Worm (Caenorhabditis elegans): ENCODE results near the gene srh-122.

The srh-122 gene

ce11 chrV:15354648-15355047, 23.2 kb downstream of the srh-122 start, which contains the start of gene C29F3.7 (continued):
- no peak for TF ChIP-seq ceh-100 (GFP tag; IDR thresholded peaks at IDR 0.05)
- TF ChIP-seq snpc-1.1 (tag; optimal IDR thresholded peaks at IDR 0.05; ENCODE audit: insufficient read depth): no peak
- no peak for TF ChIP-seq ama-1 (optimal IDR thresholded peaks at IDR 0.05)
- no peak for TF ChIP-seq ama-1 (GFP tag; optimal IDR thresholded peaks at IDR 0.05)
- TF ChIP-seq egl-18 (GFP tag; IDR thresholded peaks at IDR 0.05): no peak
- TF ChIP-seq ceh-27 (GFP tag; optimal IDR thresholded peaks at IDR 0.05): no peak
- no peak for TF ChIP-seq egl-44 (GFP tag; IDR thresholded peaks at IDR 0.05)
- no peak for TF ChIP-seq pbrm-1 (GFP tag; IDR thresholded peaks at IDR 0.05)

- no peak for TF ChIP-seq zfh-2 (GFP tag; conservative IDR thresholded peaks at IDR 0.05)
- no peak for TF ChIP-seq die-1 (tag; optimal IDR thresholded peaks at IDR 0.05)
- TF ChIP-seq lin-26 (GFP tag; IDR thresholded peaks at IDR 0.05): no peak
- TF ChIP-seq tlf-1 (GFP tag; optimal IDR thresholded peaks at IDR 0.05): no peak
Measured at ce11 chrV:15352376-15352775, 25.4 kb downstream of the srh-122 start, which contains the start of gene srx-58. TSS of gene srx-58 (plus strand) at chrV:15352676.

DNA sequence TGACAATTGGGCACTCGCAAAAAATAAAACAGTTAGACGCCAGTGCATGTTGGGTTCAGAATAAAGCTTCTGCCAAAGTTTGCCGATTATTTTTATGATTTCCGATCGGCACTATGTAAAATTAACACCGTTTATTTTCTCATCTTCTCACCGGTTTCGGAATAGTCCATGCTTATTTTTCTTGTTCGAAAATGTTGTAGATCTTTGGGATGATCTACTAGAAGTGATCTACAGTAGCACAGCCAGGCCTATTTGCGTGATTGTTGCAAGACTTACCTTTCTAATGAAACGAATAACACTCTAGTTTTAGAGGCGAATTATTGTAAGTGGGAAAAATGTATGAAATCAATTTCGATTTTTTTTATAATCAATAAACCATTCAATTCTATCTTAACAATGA, 27.2 kb downstream of the srh-122 start, which contains the start of gene clec-231:
TSS of gene clec-231 (minus strand) at position 101 of the 400 bp plus-strand sequence.
- no peak for TF ChIP-seq die-1 (tag; optimal IDR thresholded peaks at IDR 0.05)
- TF ChIP-seq attf-5 (GFP tag; optimal IDR thresholded peaks at IDR 0.05): no peak

- TF ChIP-seq lin-54 (GFP tag; optimal IDR thresholded peaks at IDR 0.05) (no peak), madf-8 (GFP tag; conservative IDR thresholded peaks at IDR 0.05) (no peak), Y95B8A.8 (GFP tag; IDR thresholded peaks at IDR 0.05) (no peak), xnd-1 (tag; optimal IDR thresholded peaks at IDR 0.05) (no peak), sea-2 (GFP tag; IDR thresholded peaks at IDR 0.05) (no peak), efl-1 (GFP tag; optimal IDR thresholded peaks at IDR 0.05) (no peak), T26A5.8 (tag; optimal IDR thresholded peaks at IDR 0.05) (no peak), lsy-27 (tag; optimal IDR thresholded peaks at IDR 0.05; ENCODE audit: borderline replicate concordance, insufficient read depth) (no peak), die-1 (tag; optimal IDR thresholded peaks at IDR 0.05) (no peak), nhr-27 (tag; optimal IDR thresholded peaks at IDR 0.05) (no peak), F49E8.2 (tag; optimal IDR thresholded peaks at IDR 0.05; ENCODE audit: insufficient read depth) (no peak), lin-35 (GFP tag; optimal IDR thresholded peaks at IDR 0.05) (no peak), madf-3 (GFP tag; IDR thresholded peaks at IDR 0.05) (no peak), tlf-1 (GFP tag; optimal IDR thresholded peaks at IDR 0.05) (no peak), ama-1 (optimal IDR thresholded peaks at IDR 0.05) (no peak), ama-1 (GFP tag; optimal IDR thresholded peaks at IDR 0.05) (no peak), lin-40 (tag; optimal IDR thresholded peaks at IDR 0.05) (no peak), ceh-40 (GFP tag; IDR thresholded peaks at IDR 0.05) (no peak), tbp1 (GFP tag; optimal IDR thresholded peaks at IDR 0.05) (no peak), nfyb-1 (GFP tag; IDR thresholded peaks at IDR 0.05) (no peak), lag-1 (GFP tag; IDR thresholded peaks at IDR 0.05) (no peak)
Measured at ce11 chrV:15349044-15349443, 28.8 kb downstream of the srh-122 start, which contains the start of gene clec-230. TSS of gene clec-230 (minus strand) at chrV:15349144.

DNA sequence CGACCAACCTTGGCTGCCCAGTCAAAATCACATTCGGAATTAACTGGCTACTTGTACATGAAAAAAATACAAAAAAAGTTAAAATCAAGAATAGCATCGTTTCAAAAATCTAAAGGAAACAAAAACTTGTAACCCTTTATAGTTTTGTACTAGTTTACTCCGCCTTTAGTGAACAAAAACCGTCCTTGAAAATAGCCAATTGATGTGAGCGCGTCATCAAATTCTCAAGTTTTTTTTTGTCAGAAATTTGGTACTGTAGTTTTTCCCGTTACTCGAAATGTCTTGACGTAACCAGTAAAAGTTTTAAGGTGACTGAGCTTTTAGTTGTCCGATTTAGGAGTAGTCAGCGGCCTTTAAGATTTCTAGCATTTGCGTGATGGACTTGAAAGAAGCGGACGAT, 30.5 kb downstream of the srh-122 start, which contains the start of gene C29F3.3:
TSS of gene C29F3.3 (minus strand) at position 101 of the 400 bp plus-strand sequence.
- TF ChIP-seq snpc-1.3 (tag; optimal IDR thresholded peaks at IDR 0.05; ENCODE audit: insufficient read depth) (no peak), lsl-1 (GFP tag; optimal IDR thresholded peaks at IDR 0.05) (no peak), akir-1 (GFP tag; optimal IDR thresholded peaks at IDR 0.05) (no peak), pbrm-1 (GFP tag; IDR thresholded peaks at IDR 0.05) (no peak), F55B11.4 (tag; optimal IDR thresholded peaks at IDR 0.05; ENCODE audit: borderline replicate concordance, insufficient read depth) (no peak), egl-44 (GFP tag; IDR thresholded peaks at IDR 0.05) (no peak), nhr-27 (tag; optimal IDR thresholded peaks at IDR 0.05) (no peak), fkh-3 (tag; optimal IDR thresholded peaks at IDR 0.05) (no peak), hmg-1.2 (GFP tag; IDR thresholded peaks at IDR 0.05) (no peak), somi-1 (GFP tag; optimal IDR thresholded peaks at IDR 0.05) (no peak), dpff-1 (tag; optimal IDR thresholded peaks at IDR 0.05) (no peak), madf-8 (GFP tag; conservative IDR thresholded peaks at IDR 0.05) (no peak), lag-1 (GFP tag; IDR thresholded peaks at IDR 0.05) (no peak), B0336.3 (GFP tag; IDR thresholded peaks at IDR 0.05) (no peak), egl-18 (GFP tag; IDR thresholded peaks at IDR 0.05) (no peak), lsy-27 (tag; optimal IDR thresholded peaks at IDR 0.05; ENCODE audit: borderline replicate concordance, insufficient read depth) (no peak), snpc-4 (GFP tag; optimal IDR thresholded peaks at IDR 0.05) (no peak), snpc-4 (tag; optimal IDR thresholded peaks at IDR 0.05) (no peak), tbp1 (GFP tag; optimal IDR thresholded peaks at IDR 0.05) (no peak)

Measured in whole organism, young adult.